Fruit fly (Drosophila melanogaster) S2 (cell line): ENCODE results near the gene CG6006.
"Not testable (repeated sequence)": the region's sequence is repeated elsewhere in the genome, so short reads cannot be mapped to it uniquely, and the experiment has no call there.

Experiments used
- CG8478 ChIP-seq: fragments of >200 bp; optimal IDR thresholded peaks from 2 replicates; lab custom pipeline; 2018
- CTCF ChIP-seq, 2 experiments: fragments of >200 bp; optimal IDR thresholded peaks; 2 replicates each; lab custom pipeline; 2018

Gene CG6006

dm6 chr3R:16156032-16156431 is 1.2 kb downstream of the CG6006 start:
- no peak for TF ChIP-seq CG8478 (lab: Kevin White, UChicago)
- no peak for TF ChIP-seq CTCF (optimal IDR thresholded peaks at IDR 0.05; lab: Kevin White, UChicago)

dm6 chr3R:16157564-16158242 is 2.9 kb downstream of the CG6006 start:
- no peak for TF ChIP-seq CTCF (optimal IDR thresholded peaks at IDR 0.05; lab: Kevin White, UChicago)
- TF ChIP-seq CG8478 (lab: Kevin White, UChicago) = no peak

dm6 chr3R:16168088-16168487 is 13.3 kb downstream of the CG6006 start:
- TF ChIP-seq CTCF (optimal IDR thresholded peaks at IDR 0.05; lab: Kevin White, UChicago) = no peak
- TF ChIP-seq CG8478 (lab: Kevin White, UChicago) = no peak

DNA sequence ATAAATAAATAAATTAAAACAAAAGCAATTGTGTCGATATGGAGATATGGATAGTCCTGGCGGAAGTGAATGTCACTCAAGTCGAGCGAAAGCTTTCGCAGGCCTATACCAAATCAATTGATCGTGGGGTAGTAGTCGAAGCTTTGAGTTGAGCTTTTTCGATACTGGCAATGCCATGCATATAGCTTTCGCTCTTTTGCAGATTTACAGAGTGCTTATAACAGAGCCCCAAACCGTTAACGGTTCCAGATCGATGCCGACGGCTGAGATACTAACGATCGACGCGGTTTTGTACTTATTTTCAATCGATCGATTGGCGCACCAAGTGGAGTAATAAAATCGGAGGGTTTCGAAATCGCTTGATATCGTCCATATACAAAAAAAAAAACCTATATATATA is 17.0 kb downstream of the CG6006 start, which contains the start of gene CG8925:
CG8925 (plus strand) TSS at position 245 of the 400 bp plus-strand sequence.
- TF ChIP-seq CTCF (optimal IDR thresholded peaks at IDR 0.05; lab: Kevin White, UChicago) = no peak

DNA sequence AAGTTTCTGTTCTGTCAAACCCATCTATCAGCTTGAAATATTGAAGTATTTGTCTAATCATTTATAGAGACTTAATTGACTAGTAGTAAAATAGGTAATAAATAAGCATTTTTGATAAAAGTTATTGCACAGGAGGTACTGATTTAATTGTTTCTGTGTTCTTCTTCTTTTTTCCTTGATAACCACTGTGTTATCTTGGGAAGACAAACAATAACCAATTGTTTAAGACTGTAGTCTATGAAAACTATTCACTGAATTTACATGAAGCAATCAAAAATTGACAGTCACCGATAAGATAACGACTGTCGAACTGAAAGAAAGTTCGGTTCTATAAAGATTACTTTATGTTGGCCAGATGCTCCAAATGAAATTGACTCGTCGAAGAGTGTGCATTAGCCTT is 18.7 kb downstream of the CG6006 start:
- TF ChIP-seq CTCF (optimal IDR thresholded peaks at IDR 0.05; lab: Kevin White, UChicago) (no peak), CG8478 (lab: Kevin White, UChicago) (no peak)

- TF ChIP-seq CG8478 (lab: Kevin White, UChicago) = no peak
- TF ChIP-seq CTCF (optimal IDR thresholded peaks at IDR 0.05; lab: Kevin White, UChicago) = no peak
Measured at dm6 chr3R:16176526-16176925, 21.7 kb downstream of the CG6006 start.

- TF ChIP-seq CTCF (optimal IDR thresholded peaks at IDR 0.05; lab: Kevin White, UChicago) (peak in 1 of 2 experiments; percentile 5), CG8478 (lab: Kevin White, UChicago) (no peak)
Measured at dm6 chr3R:16180476-16181070, 25.8 kb downstream of the CG6006 start, which contains the start of gene CG8927. TSS of gene CG8927 (plus strand) at chr3R:16181020.

DNA sequence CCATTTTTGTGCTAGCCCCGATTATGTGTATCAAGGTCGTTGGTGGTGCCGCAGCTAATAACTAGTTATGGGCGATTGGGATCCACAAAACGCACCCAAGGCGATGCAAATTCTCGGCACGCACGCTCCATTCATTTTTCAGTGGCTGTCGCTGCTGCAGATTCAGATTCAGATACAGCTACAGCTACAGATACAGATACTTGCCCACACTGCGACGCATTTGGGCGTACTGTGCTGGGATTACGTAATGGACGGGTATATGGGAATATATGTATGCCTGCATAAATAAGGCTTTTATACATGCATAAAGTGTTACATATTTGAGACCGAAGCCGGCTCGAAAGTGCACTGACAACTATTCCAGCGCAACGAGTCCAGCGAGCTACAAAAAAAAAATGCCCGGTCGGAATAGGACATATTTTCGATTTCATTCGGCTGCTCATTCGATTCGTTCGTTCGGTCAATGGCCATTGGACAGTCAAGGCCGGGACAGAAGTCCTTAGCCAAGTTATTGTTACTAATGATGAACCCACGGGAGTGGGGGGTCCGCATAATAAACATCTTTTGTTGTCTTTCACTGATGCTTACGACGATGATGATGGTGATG is 27.6 kb downstream of the CG6006 start:
- TF ChIP-seq CTCF (optimal IDR thresholded peaks at IDR 0.05; lab: Kevin White, UChicago) (no peak), CG8478 (lab: Kevin White, UChicago) (no peak)

DNA sequence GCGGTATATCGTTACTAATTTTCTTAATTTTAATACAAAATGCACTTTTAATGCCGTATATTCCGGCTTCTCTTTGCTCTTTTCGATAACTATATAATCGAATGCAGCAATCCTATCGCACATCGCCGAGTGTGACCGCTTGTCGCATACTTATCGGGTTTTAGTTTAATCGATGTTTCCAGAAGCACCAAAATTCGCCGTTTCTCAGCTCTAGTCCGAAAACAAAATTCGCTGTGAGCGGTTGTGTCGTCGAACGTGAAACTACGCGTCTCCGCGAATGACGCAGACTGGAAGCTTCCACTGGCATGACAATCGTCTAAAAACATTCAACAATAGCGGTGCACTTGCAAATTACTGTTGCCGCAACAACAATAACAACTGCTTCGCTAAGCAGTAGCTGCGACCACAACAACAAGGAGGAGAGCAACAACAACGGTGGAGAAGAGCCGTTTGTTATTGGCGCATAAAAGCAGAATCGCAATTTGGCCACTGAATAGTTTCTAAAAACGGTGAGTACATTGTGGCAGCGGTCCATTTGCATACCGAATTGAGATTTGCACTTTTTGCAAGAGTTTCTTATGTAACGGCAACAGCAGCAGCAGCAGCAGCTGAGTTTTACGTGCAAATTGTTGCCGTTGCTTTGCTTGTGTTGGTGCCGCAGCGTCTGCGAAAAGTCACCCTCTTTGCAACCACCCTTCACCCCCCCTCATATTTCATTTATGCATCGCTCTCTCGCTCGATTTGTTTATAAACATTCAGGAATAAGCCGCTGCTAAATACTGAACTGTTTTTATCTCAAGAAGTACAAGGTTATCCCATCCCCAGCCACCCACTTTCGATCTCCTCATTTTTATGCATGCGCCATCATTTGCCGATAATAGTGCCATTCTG is 32.3 kb downstream of the CG6006 start, which contains the start of gene sra:
sra (plus strand) TSS at position 209 of the 891 bp plus-strand sequence.
- TF ChIP-seq CG8478 (lab: Kevin White, UChicago) (no peak), CTCF (optimal IDR thresholded peaks at IDR 0.05; lab: Kevin White, UChicago) (peak; percentile 8 to 42)

- TF ChIP-seq CTCF (optimal IDR thresholded peaks at IDR 0.05; lab: Kevin White, UChicago) (no peak), CG8478 (lab: Kevin White, UChicago) (no peak)
Measured at dm6 chr3R:16187737-16188136, 33.0 kb downstream of the CG6006 start.

- not testable (repeated sequence) for TF ChIP-seq CTCF (optimal IDR thresholded peaks at IDR 0.05; lab: Kevin White, UChicago); CG8478 (lab: Kevin White, UChicago)
Measured at dm6 chr3R:16189464-16189863, 34.7 kb downstream of the CG6006 start, which contains the start of gene Bin1. TSS of gene Bin1 (minus strand) at chr3R:16189564.

- TF ChIP-seq CG8478 (lab: Kevin White, UChicago) = no peak
- no peak for TF ChIP-seq CTCF (optimal IDR thresholded peaks at IDR 0.05; lab: Kevin White, UChicago)
Measured at dm6 chr3R:16190183-16190763, 35.5 kb downstream of the CG6006 start.

- no peak for TF ChIP-seq CTCF (optimal IDR thresholded peaks at IDR 0.05; lab: Kevin White, UChicago)
- TF ChIP-seq CG8478 (lab: Kevin White, UChicago) = no peak
Measured at dm6 chr3R:16190782-16191181, 36.0 kb downstream of the CG6006 start.

- TF ChIP-seq CTCF (optimal IDR thresholded peaks at IDR 0.05; lab: Kevin White, UChicago) = no peak
- no peak for TF ChIP-seq CG8478 (lab: Kevin White, UChicago)
Measured at dm6 chr3R:16200497-16201019, 45.8 kb downstream of the CG6006 start.
